Worm (Caenorhabditis elegans) whole organism, early embryonic: ENCODE measurements around the gene T03G6.7.

Experiments
- F13C5.2 ChIP-seq: sonication (generic microtip); optimal IDR thresholded peaks from 2 replicates; lab custom pipeline; 2017; ENCODE audit warnings: mild to moderate bottlenecking, missing genetic modification characterization, inconsistent platforms, missing compliant biosample characterization
- aly-1 ChIP-seq: sonication (generic microtip); optimal IDR thresholded peaks from 2 replicates; lab custom pipeline; 2016; ENCODE audit warnings: missing genetic modification characterization, missing compliant biosample characterization
- ama-1 ChIP-seq: fragments of 150-350 bp; optimal IDR thresholded peaks from 2 replicates; lab custom pipeline; 2014
- ceh-13 ChIP-seq: fragments of 200-800 bp; sonication (Bioruptor generic); optimal IDR thresholded peaks from 2 replicates; lab custom pipeline; 2018; ENCODE audit warnings: mild to moderate bottlenecking, missing genetic modification characterization, missing compliant biosample characterization
- ceh-36 ChIP-seq: sonication (generic microtip); optimal IDR thresholded peaks from 2 replicates; lab custom pipeline; 2016; ENCODE audit warnings: missing genetic modification characterization, inconsistent platforms, missing compliant biosample characterization
- flt-1 ChIP-seq: fragments of 200-800 bp; sonication (Bioruptor generic); IDR thresholded peaks from 2 replicates; pipeline ENCODE4 v1.3.6; 2022; ENCODE audit warnings: missing genetic modification characterization, missing compliant biosample characterization
- hmbx-1 ChIP-seq: sonication (generic microtip); optimal IDR thresholded peaks from 2 replicates; lab custom pipeline; 2016; ENCODE audit warnings: mild to moderate bottlenecking, missing genetic modification characterization, missing compliant biosample characterization
- hnd-1 ChIP-seq: sonication (generic microtip); optimal IDR thresholded peaks from 2 replicates; lab custom pipeline; 2016; ENCODE audit warnings: missing genetic modification characterization, missing compliant biosample characterization
- pes-1 ChIP-seq: fragments of 200-800 bp; sonication (Bioruptor generic); IDR thresholded peaks from 2 replicates; pipeline ENCODE4 v1.3.6; 2022; ENCODE audit warnings: missing genetic modification reagents, missing genetic modification characterization, missing compliant biosample characterization
- tbx-11 ChIP-seq: fragments of 200-800 bp; sonication (Bioruptor generic); IDR thresholded peaks from 2 replicates; pipeline ENCODE4 v1.3.6; 2022; ENCODE audit warnings: missing genetic modification characterization, missing compliant biosample characterization

DNA sequence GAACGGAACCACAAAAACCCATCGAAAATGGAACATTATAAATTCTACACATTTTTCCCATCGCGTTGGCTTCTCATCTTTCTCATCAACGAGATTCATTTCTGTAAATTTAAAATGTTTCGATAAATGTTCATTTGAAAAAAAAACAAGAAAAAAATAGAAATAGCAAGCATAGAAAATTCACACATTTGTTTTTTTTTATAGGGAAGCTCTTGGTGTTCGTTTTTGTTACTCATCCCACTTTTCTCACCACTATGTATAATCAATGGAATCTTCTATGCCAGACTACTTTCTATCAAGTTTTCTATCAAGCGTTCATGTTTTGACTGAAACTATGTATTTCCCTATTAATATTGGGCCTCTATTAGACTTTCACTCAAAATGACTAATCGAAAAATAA is 29.8 kb upstream of the T03G6.7 start, which contains the start of gene dhcr-24:
- TF ChIP-seq ama-1 (lab: Kevin White, UChicago) (no peak), hnd-1 (no peak), ceh-36 (no peak), F13C5.2 (no peak), flt-1 (no peak), tbx-11 (GFP tag; lab: Robert Waterston, UW) (no peak), ceh-13 (GFP tag; lab: Kevin White, UChicago) (no peak), aly-1 (tag; lab: Kevin White, UChicago) (no peak), pes-1 (GFP tag; lab: Robert Waterston, UW) (no peak), hmbx-1 (tag; lab: Kevin White, UChicago) (no peak)
